Fruit fly (Drosophila melanogaster): ENCODE results near the gene BG642312.

The BG642312 gene

DNA sequence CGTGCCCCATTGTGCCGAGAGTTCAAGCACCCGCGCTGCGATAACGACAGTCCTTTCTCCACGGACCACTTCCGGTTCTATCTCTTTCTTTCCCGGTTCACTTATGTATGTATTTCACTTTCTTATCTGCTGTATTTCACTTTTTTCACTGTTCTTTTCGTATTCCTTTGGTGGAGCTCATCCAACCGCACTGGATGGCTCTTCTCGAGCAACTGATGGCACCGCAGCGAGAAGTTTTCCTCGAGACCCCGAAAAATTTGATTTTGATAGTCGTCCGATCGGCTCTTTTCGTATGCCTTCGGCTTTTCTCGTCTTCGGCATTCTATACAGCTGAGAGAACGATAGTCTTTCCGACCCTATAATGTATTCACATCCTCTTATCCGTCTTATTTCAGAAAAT is 15.4 kb downstream of the BG642312 start, which contains the start of gene LanA (continued):
- TF ChIP-seq Nf-YC (tag; optimal IDR thresholded peaks at IDR 0.05) (no peak), HLHmδ (GFP tag; optimal IDR thresholded peaks at IDR 0.05) (peak; percentile 75), YL-1 (GFP tag; optimal IDR thresholded peaks at IDR 0.05) (no peak), p53 (GFP tag; optimal IDR thresholded peaks at IDR 0.05) (no peak), crp (GFP tag; optimal IDR thresholded peaks at IDR 0.05) (no peak), chm (GFP tag; IDR thresholded peaks at IDR 0.05) (peak; percentile 82), nmo (GFP tag; optimal IDR thresholded peaks at IDR 0.05) (no peak), btn (GFP tag; optimal IDR thresholded peaks at IDR 0.05) (no peak), D19B (GFP tag; optimal IDR thresholded peaks at IDR 0.05) (no peak), Xrp1 (GFP tag; IDR thresholded peaks at IDR 0.05) (0 out of 2 replicates have a peak, but pooled peaks have one; percentile 26), CG1233 (GFP tag; optimal IDR thresholded peaks at IDR 0.05) (no peak), Fer3 (tag; optimal IDR thresholded peaks at IDR 0.05) (no peak), CG14965 (GFP tag; optimal IDR thresholded peaks at IDR 0.05; ENCODE audit: borderline replicate concordance) (no peak), Sin3A (optimal IDR thresholded peaks at IDR 0.05) (no peak), ash1 (GFP tag; optimal IDR thresholded peaks at IDR 0.05) (no peak), Nf-YA (GFP tag; IDR thresholded peaks at IDR 0.05) (no peak), amos (GFP tag; IDR thresholded peaks at IDR 0.05; ENCODE audit: partially characterized antibody) (peak; percentile 23; the same call in 1 of the 2 replicates), jumu (GFP tag; optimal IDR thresholded peaks at IDR 0.05) (no peak), CG10979 (tag; optimal IDR thresholded peaks at IDR 0.05) (no peak), CG15601 (tag; optimal IDR thresholded peaks at IDR 0.05) (no peak), repo (GFP tag; optimal IDR thresholded peaks at IDR 0.05) (no peak), CG4707 (GFP tag; optimal IDR thresholded peaks at IDR 0.05) (peak; percentile 7), CG10959 (GFP tag; IDR thresholded peaks at IDR 0.05) (no peak), Sry-δ (GFP tag; optimal IDR thresholded peaks at IDR 0.05) (no peak), oc (tag; optimal IDR thresholded peaks at IDR 0.05) (no peak), pum (GFP tag; optimal IDR thresholded peaks at IDR 0.05) (no peak), CG7786 (GFP tag; optimal IDR thresholded peaks at IDR 0.05) (peak; percentile 4), Bteb2 (GFP tag; optimal IDR thresholded peaks at IDR 0.05) (no peak), Ets65A (GFP tag) (no peak), Antp (GFP tag; optimal IDR thresholded peaks at IDR 0.05) (no peak), CG34422 (GFP tag; IDR thresholded peaks at IDR 0.05) (peak; percentile 67), Myb (GFP tag; optimal IDR thresholded peaks at IDR 0.05) (no peak), sc (optimal IDR thresholded peaks at IDR 0.05) (no peak), sc (GFP tag; optimal IDR thresholded peaks at IDR 0.05) (no peak), Spps (tag; optimal IDR thresholded peaks at IDR 0.05) (no peak), CG3995 (GFP tag; optimal IDR thresholded peaks at IDR 0.05) (no peak), CG4360 (GFP tag; IDR thresholded peaks at IDR 0.05) (peak; percentile 15; the same call in 1 of the 2 replicates), Bdp1 (GFP tag; optimal IDR thresholded peaks at IDR 0.05) (no peak), Atf-2 (GFP tag; optimal IDR thresholded peaks at IDR 0.05) (no peak), jigr1 (GFP tag; IDR thresholded peaks at IDR 0.05) (no peak), NC2α (GFP tag; optimal IDR thresholded peaks at IDR 0.05) (no peak), CG13123 (GFP tag; optimal IDR thresholded peaks at IDR 0.05) (no peak), CG17912 (GFP tag; optimal IDR thresholded peaks at IDR 0.05) (peak; percentile 16), ara (GFP tag; IDR thresholded peaks at IDR 0.05) (no peak), CG11398 (GFP tag; optimal IDR thresholded peaks at IDR 0.05) (peak; percentile 47), CG32772 (GFP tag; IDR thresholded peaks at IDR 0.05) (0 out of 2 replicates have a peak, but pooled peaks have one; percentile 12), Ets97D (GFP tag; optimal IDR thresholded peaks at IDR 0.05) (no peak), CG4424 (GFP tag; optimal IDR thresholded peaks at IDR 0.05) (no peak), CG10565 (GFP tag; optimal IDR thresholded peaks at IDR 0.05) (no peak), ato (GFP tag; IDR thresholded peaks at IDR 0.05; ENCODE audit: partially characterized antibody) (0 out of 2 replicates have a peak, but pooled peaks have one; percentile 45), hkb (optimal IDR thresholded peaks at IDR 0.05) (no peak), hkb (GFP tag; IDR thresholded peaks at IDR 0.05) (peak; percentile 11; the same call in 1 of the 2 replicates), az2 (GFP tag; optimal IDR thresholded peaks at IDR 0.05) (no peak)
